Worm (Caenorhabditis elegans) whole organism, mixed stage, embryonic: ENCODE results near the gene C55A6.1.
A peak's percentile ranks its signal among the peaks of the same experiment; 100 is the strongest.

Source experiments
- M03D4.4 ChIP-seq: sonication (generic microtip); optimal IDR thresholded peaks from 2 replicates; lab custom pipeline; 2017; ENCODE audit warnings: mild to moderate bottlenecking, missing genetic modification characterization, missing compliant biosample characterization
- ces-1 ChIP-seq: fragments of 150-350 bp; optimal IDR thresholded peaks from 2 replicates; lab custom pipeline; 2014; ENCODE audit warnings: missing biosample characterization, missing genetic modification reagents, missing genetic modification characterization
- elt-1 ChIP-seq: sonication (generic microtip); optimal IDR thresholded peaks from 2 replicates; lab custom pipeline; 2017; ENCODE audit warnings: missing genetic modification characterization, mild to moderate bottlenecking, missing compliant biosample characterization, antibody characterized with exemption, moderate library complexity, borderline replicate concordance; ENCODE audit not compliant: insufficient read depth
- lin-13 ChIP-seq: fragments of 150-350 bp; optimal IDR thresholded peaks from 2 replicates; lab custom pipeline; 2014; ENCODE audit warnings: missing biosample characterization, missing genetic modification characterization
- mep-1 ChIP-seq: fragments of 150-350 bp; optimal IDR thresholded peaks from 2 replicates; lab custom pipeline; 2017; ENCODE audit warnings: missing biosample characterization, missing genetic modification reagents, missing genetic modification characterization, inconsistent platforms
- nhr-12 ChIP-seq: fragments of 150-350 bp; optimal IDR thresholded peaks from 2 replicates; lab custom pipeline; 2014; ENCODE audit warnings: missing biosample characterization, missing genetic modification characterization
- nhr-237 ChIP-seq: fragments of 150-350 bp; optimal IDR thresholded peaks from 2 replicates; lab custom pipeline; 2014; ENCODE audit warnings: missing biosample characterization, missing genetic modification characterization
- nhr-76 ChIP-seq: sonication (generic microtip); optimal IDR thresholded peaks from 2 replicates; lab custom pipeline; 2017; ENCODE audit warnings: missing biosample characterization, missing genetic modification characterization
- pha-4 ChIP-seq: fragments of 150-350 bp; optimal IDR thresholded peaks from 2 replicates; lab custom pipeline; 2018; ENCODE audit warnings: missing biosample characterization, missing genetic modification reagents, missing genetic modification characterization
- sptf-1 ChIP-seq: sonication (generic microtip); optimal IDR thresholded peaks from 2 replicates; lab custom pipeline; 2017; ENCODE audit warnings: mild to moderate bottlenecking, missing genetic modification characterization, moderate library complexity, missing compliant biosample characterization
- unc-62 ChIP-seq: fragments of 150-350 bp; optimal IDR thresholded peaks from 2 replicates; lab custom pipeline; 2014; ENCODE audit warnings: missing biosample characterization, missing genetic modification reagents, missing genetic modification characterization

DNA sequence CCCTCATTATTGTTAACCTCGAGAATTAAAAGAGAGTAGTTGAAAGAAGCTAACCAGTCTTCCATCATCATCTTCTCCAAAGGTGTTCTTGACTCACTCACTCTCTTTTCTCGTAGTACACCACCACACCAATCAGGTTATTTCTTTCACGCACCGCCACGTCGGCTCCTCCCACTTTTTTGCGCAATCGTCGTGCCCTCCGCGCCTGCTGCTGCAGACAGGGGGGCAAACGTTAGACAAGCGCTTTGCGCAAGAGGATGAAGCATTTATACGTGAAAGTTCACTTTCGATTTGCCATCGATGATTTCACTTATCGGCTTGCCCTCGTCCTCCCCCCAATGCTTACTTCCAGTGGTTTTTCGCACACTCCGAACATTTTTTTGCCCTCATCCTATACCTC lies 20.6 kb upstream of the C55A6.1 start:
- no peak for TF ChIP-seq lin-13 (tag; lab: Kevin White, UChicago)
- no peak for TF ChIP-seq nhr-76
- no peak for TF ChIP-seq unc-62 (GFP tag; lab: Kevin White, UChicago)
- TF ChIP-seq ces-1 (GFP tag; lab: Kevin White, UChicago), result no peak
- TF ChIP-seq pha-4 (tag; lab: Kevin White, UChicago), result no peak
- no peak for TF ChIP-seq mep-1 (tag; lab: Kevin White, UChicago)
- TF ChIP-seq sptf-1 (tag; lab: Kevin White, UChicago), result peak; percentile 28
- TF ChIP-seq M03D4.4, result no peak
- TF ChIP-seq nhr-237 (tag; lab: Kevin White, UChicago), result no peak
- TF ChIP-seq elt-1 (tag; lab: Kevin White, UChicago), result no peak
- TF ChIP-seq nhr-12 (tag; lab: Kevin White, UChicago), result no peak
